Fruit fly (Drosophila melanogaster) whole organism, embryonic: Measurements from ENCODE around the gene CG6055.

Source experiments
- Bdp1 ChIP-seq: fragments of 200-800 bp; sonication (Bioruptor generic); optimal IDR thresholded peaks from 3 replicates; lab custom pipeline; 2016; ENCODE audit warnings: missing biosample characterization, missing genetic modification characterization
- CG11398 ChIP-seq: fragments of 200-800 bp; sonication (Bioruptor generic); optimal IDR thresholded peaks from 2 replicates; lab custom pipeline; 2016; ENCODE audit warnings: missing biosample characterization, missing genetic modification characterization
- CG11560 ChIP-seq: fragments of 200-800 bp; sonication (Bioruptor generic); IDR thresholded peaks from 3 replicates; pipeline ENCODE4 v1.3.6; 2022; ENCODE audit warnings: missing biosample characterization, missing genetic modification characterization
- CG12391 ChIP-seq: fragments of 200-800 bp; sonication (Bioruptor generic); optimal IDR thresholded peaks from 3 replicates; lab custom pipeline; 2018; ENCODE audit warnings: missing biosample characterization, mild to moderate bottlenecking, missing genetic modification characterization, moderate library complexity
- CG13296 ChIP-seq: fragments of 200-800 bp; sonication (Bioruptor generic); optimal IDR thresholded peaks from 3 replicates; lab custom pipeline; 2018; ENCODE audit warnings: missing biosample characterization, mild to moderate bottlenecking, missing genetic modification characterization
- CG14441 ChIP-seq: fragments of 200-800 bp; sonication (Bioruptor generic); IDR thresholded peaks from 2 replicates; pipeline ENCODE4 v1.3.6; 2022; ENCODE audit warnings: missing biosample characterization, missing genetic modification characterization
- CG15269 ChIP-seq: fragments of 200-800 bp; sonication (Bioruptor generic); optimal IDR thresholded peaks from 2 replicates; lab custom pipeline; 2018; ENCODE audit warnings: missing biosample characterization, mild to moderate bottlenecking, missing genetic modification characterization, moderate library complexity
- CG15514 ChIP-seq: fragments of 200-800 bp; sonication (Bioruptor generic); optimal IDR thresholded peaks from 3 replicates; lab custom pipeline; 2017; ENCODE audit warnings: missing biosample characterization, missing genetic modification characterization, mild to moderate bottlenecking, moderate library complexity, missing genetic modification reagents
- CG17361 ChIP-seq: fragments of 200-800 bp; sonication (Bioruptor generic); IDR thresholded peaks from 3 replicates; pipeline ENCODE4 v1.3.6; 2022; ENCODE audit warnings: missing biosample characterization, missing genetic modification characterization
- CG2202 ChIP-seq: fragments of 200-800 bp; sonication (Bioruptor generic); optimal IDR thresholded peaks from 2 replicates; lab custom pipeline; 2018; ENCODE audit warnings: missing biosample characterization, mild to moderate bottlenecking, missing genetic modification characterization
- CG32532 ChIP-seq: fragments of 200-800 bp; sonication (Bioruptor generic); IDR thresholded peaks from 2 replicates; pipeline ENCODE4 v1.3.6; 2022; ENCODE audit warnings: missing biosample characterization, missing genetic modification characterization
- CG42726 ChIP-seq: fragments of 200-800 bp; sonication (Bioruptor generic); IDR thresholded peaks from 2 replicates; pipeline ENCODE4 v1.3.6; 2022; ENCODE audit warnings: missing biosample characterization, missing genetic modification characterization; ENCODE audit not compliant: partially characterized antibody
- CG6765 ChIP-seq: fragments of 200-800 bp; sonication (Bioruptor generic); optimal IDR thresholded peaks from 3 replicates; lab custom pipeline; 2017; ENCODE audit warnings: missing biosample characterization, mild to moderate bottlenecking, missing genetic modification characterization
- CG7372 ChIP-seq: fragments of 200-800 bp; sonication (Bioruptor generic); IDR thresholded peaks from 2 replicates; pipeline ENCODE4 v1.3.6; 2022; ENCODE audit warnings: missing biosample characterization, missing genetic modification characterization
- CG7786 ChIP-seq: fragments of 200-800 bp; sonication (Bioruptor generic); optimal IDR thresholded peaks from 2 replicates; lab custom pipeline; 2016; ENCODE audit warnings: missing biosample characterization, missing genetic modification characterization
- CG8924 ChIP-seq: fragments of 200-800 bp; optimal IDR thresholded peaks from 3 replicates; lab custom pipeline; 2019; ENCODE audit warnings: missing biosample characterization, mild to moderate bottlenecking, missing genetic modification characterization, moderate library complexity
- CG9797 ChIP-seq: fragments of 200-800 bp; sonication (Bioruptor generic); optimal IDR thresholded peaks from 3 replicates; lab custom pipeline; 2018; ENCODE audit warnings: missing biosample characterization, mild to moderate bottlenecking, missing genetic modification characterization
- CG9876 ChIP-seq: fragments of 200-800 bp; sonication (Bioruptor generic); optimal IDR thresholded peaks from 2 replicates; lab custom pipeline; 2016; ENCODE audit warnings: missing biosample characterization, missing genetic modification characterization
- CTCF ChIP-seq: fragments of 200-800 bp; sonication (Bioruptor generic); optimal IDR thresholded peaks from 2 replicates; lab custom pipeline; 2017; ENCODE audit warnings: missing biosample characterization, mild to moderate bottlenecking, missing genetic modification characterization, moderate library complexity
- CrebB ChIP-seq: fragments of 200-800 bp; sonication (Bioruptor generic); optimal IDR thresholded peaks from 3 replicates; lab custom pipeline; 2018; ENCODE audit warnings: missing biosample characterization, mild to moderate bottlenecking, missing genetic modification characterization
- D19B ChIP-seq: fragments of 200-800 bp; sonication (Bioruptor generic); optimal IDR thresholded peaks from 2 replicates; lab custom pipeline; 2017; ENCODE audit warnings: missing biosample characterization, mild to moderate bottlenecking, missing genetic modification characterization
- Dbx ChIP-seq: fragments of 200-800 bp; sonication (Bioruptor generic); IDR thresholded peaks from 3 replicates; pipeline ENCODE4 v1.3.6; 2022; ENCODE audit warnings: missing biosample characterization, missing genetic modification characterization
- Dek ChIP-seq: fragments of 200-800 bp; sonication (Bioruptor generic); optimal IDR thresholded peaks from 3 replicates; lab custom pipeline; 2019; ENCODE audit warnings: missing biosample characterization, mild to moderate bottlenecking, missing genetic modification characterization, moderate library complexity
- Ets65A ChIP-seq: fragments of 200-800 bp; sonication (Bioruptor generic); peaks from one replicate; lab custom pipeline; 2016; ENCODE audit warnings: missing biosample characterization, missing genetic modification characterization
- Fer3 ChIP-seq: fragments of 200-800 bp; sonication (Bioruptor generic); optimal IDR thresholded peaks from 2 replicates; lab custom pipeline; 2018; ENCODE audit warnings: missing biosample characterization, mild to moderate bottlenecking, missing genetic modification characterization, moderate library complexity
- Hey ChIP-seq: fragments of 200-800 bp; sonication (Bioruptor generic); optimal IDR thresholded peaks from 3 replicates; lab custom pipeline; 2018; ENCODE audit warnings: missing biosample characterization, mild to moderate bottlenecking, missing genetic modification characterization
- Hsf ChIP-seq: fragments of 200-800 bp; sonication (Bioruptor generic); optimal IDR thresholded peaks from 3 replicates; lab custom pipeline; 2016; ENCODE audit warnings: missing biosample characterization, missing genetic modification characterization
- NC2β ChIP-seq: fragments of 200-800 bp; sonication (Bioruptor generic); optimal IDR thresholded peaks from 2 replicates; lab custom pipeline; 2016; ENCODE audit warnings: missing biosample characterization, missing genetic modification characterization
- Pdp1 ChIP-seq, 2 experiments: fragments of 200-800 bp; sonication (Bioruptor generic); optimal IDR thresholded peaks; 3 replicates each; lab custom pipeline; 2016; ENCODE audit warnings: missing biosample characterization in 2 of 2, missing genetic modification characterization in 2 of 2, mild to moderate bottlenecking in 1 of 2, moderate library complexity in 1 of 2
- Ravus ChIP-seq: fragments of 200-800 bp; sonication (Bioruptor generic); IDR thresholded peaks from 2 replicates; pipeline ENCODE4 v1.3.6; 2022; ENCODE audit warnings: missing biosample characterization, missing genetic modification characterization
- Six4 ChIP-seq: fragments of 200-800 bp; sonication (Bioruptor generic); optimal IDR thresholded peaks from 2 replicates; lab custom pipeline; 2016; ENCODE audit warnings: missing biosample characterization, missing genetic modification characterization
- Taf1 ChIP-seq: fragments of 200-800 bp; sonication (Bioruptor generic); IDR thresholded peaks from 2 replicates; pipeline ENCODE4 v1.3.6; 2022; ENCODE audit warnings: missing biosample characterization, missing genetic modification characterization
- Xrp1 ChIP-seq: fragments of 200-800 bp; sonication (Bioruptor generic); IDR thresholded peaks from 2 replicates; pipeline ENCODE4 v1.3.6; 2022; ENCODE audit warnings: missing biosample characterization, missing genetic modification characterization
- dati ChIP-seq: fragments of 200-800 bp; sonication (Bioruptor generic); IDR thresholded peaks from 2 replicates; pipeline ENCODE4 v1.3.6; 2022; ENCODE audit warnings: missing biosample characterization, missing genetic modification characterization
- dm ChIP-seq: fragments of 200-800 bp; sonication (Bioruptor generic); optimal IDR thresholded peaks from 3 replicates; lab custom pipeline; 2016; ENCODE audit warnings: missing biosample characterization, missing genetic modification characterization
- dysf ChIP-seq: fragments of 200-800 bp; sonication (Bioruptor generic); IDR thresholded peaks from 3 replicates; pipeline ENCODE4 v1.3.6; 2022; ENCODE audit warnings: missing biosample characterization, missing genetic modification characterization
- emc ChIP-seq: fragments of 200-800 bp; sonication (Bioruptor generic); optimal IDR thresholded peaks from 2 replicates; lab custom pipeline; 2016; ENCODE audit warnings: missing biosample characterization, missing genetic modification characterization
- gsb ChIP-seq: fragments of 200-800 bp; sonication (Bioruptor generic); IDR thresholded peaks from 2 replicates; pipeline ENCODE4 v1.3.6; 2022; ENCODE audit warnings: missing biosample characterization, missing genetic modification characterization
- gt ChIP-seq: fragments of 200-800 bp; sonication (Bioruptor generic); IDR thresholded peaks from 2 replicates; pipeline ENCODE4 v1.3.6; 2022; ENCODE audit warnings: missing biosample characterization, missing genetic modification characterization
- hkb ChIP-seq, 2 experiments: fragments of 200-800 bp in 1 of 2; fragments of >200 bp in 1 of 2; sonication (Bioruptor generic) in 1 of 2; IDR thresholded peaks in 1 of 2; optimal IDR thresholded peaks in 1 of 2; 2 replicates each; pipeline versions ENCODE4 v1.3.6 to Lab custom; 2017 to 2022; ENCODE audit warnings: missing biosample characterization in 1 of 2, missing genetic modification characterization in 1 of 2
- lbe ChIP-seq: fragments of 200-800 bp; sonication (Bioruptor generic); optimal IDR thresholded peaks from 2 replicates; lab custom pipeline; 2016; ENCODE audit warnings: missing biosample characterization, mild to moderate bottlenecking, missing genetic modification characterization
- nerfin-1 ChIP-seq: fragments of 200-800 bp; sonication (Bioruptor generic); optimal IDR thresholded peaks from 3 replicates; lab custom pipeline; 2019; ENCODE audit warnings: missing biosample characterization, mild to moderate bottlenecking, missing genetic modification characterization, moderate library complexity
- row ChIP-seq: fragments of 200-800 bp; sonication (Bioruptor generic); IDR thresholded peaks from 3 replicates; pipeline ENCODE4 v1.3.6; 2022; ENCODE audit warnings: missing biosample characterization, missing genetic modification characterization
- sens ChIP-seq: fragments of 200-800 bp; sonication (Bioruptor generic); peaks from one replicate; lab custom pipeline; 2016; ENCODE audit warnings: missing biosample characterization, missing genetic modification characterization
- sens-2 ChIP-seq: fragments of 200-800 bp; sonication (Bioruptor generic); IDR thresholded peaks from 2 replicates; pipeline ENCODE4 v1.3.6; 2022; ENCODE audit warnings: missing biosample characterization, missing genetic modification characterization
- sima ChIP-seq: fragments of 200-800 bp; sonication (Bioruptor generic); optimal IDR thresholded peaks from 2 replicates; lab custom pipeline; 2016; ENCODE audit warnings: missing biosample characterization, missing genetic modification characterization
- sna ChIP-seq: fragments of 200-800 bp; sonication (Bioruptor generic); IDR thresholded peaks from 2 replicates; pipeline ENCODE4 v1.3.6; 2022; ENCODE audit warnings: missing biosample characterization, missing genetic modification characterization; ENCODE audit not compliant: partially characterized antibody
- trem ChIP-seq: fragments of 200-800 bp; optimal IDR thresholded peaks from 3 replicates; lab custom pipeline; 2019; ENCODE audit warnings: missing biosample characterization, mild to moderate bottlenecking, missing genetic modification characterization, moderate library complexity
- ttk ChIP-seq: fragments of 200-800 bp; sonication (Bioruptor generic); IDR thresholded peaks from 2 replicates; pipeline ENCODE4 v2.1.2; 2022; ENCODE audit warnings: missing biosample characterization, missing genetic modification characterization
- tup ChIP-seq: fragments of 200-800 bp; sonication (Bioruptor generic); optimal IDR thresholded peaks from 2 replicates; lab custom pipeline; 2016; ENCODE audit warnings: missing biosample characterization, mild to moderate bottlenecking, missing genetic modification characterization, moderate library complexity
- vvl ChIP-seq: fragments of 200-800 bp; sonication (Bioruptor generic); IDR thresholded peaks from 2 replicates; pipeline ENCODE4 v1.3.6; 2022; ENCODE audit warnings: missing biosample characterization, missing genetic modification characterization

The CG6055 gene

DNA sequence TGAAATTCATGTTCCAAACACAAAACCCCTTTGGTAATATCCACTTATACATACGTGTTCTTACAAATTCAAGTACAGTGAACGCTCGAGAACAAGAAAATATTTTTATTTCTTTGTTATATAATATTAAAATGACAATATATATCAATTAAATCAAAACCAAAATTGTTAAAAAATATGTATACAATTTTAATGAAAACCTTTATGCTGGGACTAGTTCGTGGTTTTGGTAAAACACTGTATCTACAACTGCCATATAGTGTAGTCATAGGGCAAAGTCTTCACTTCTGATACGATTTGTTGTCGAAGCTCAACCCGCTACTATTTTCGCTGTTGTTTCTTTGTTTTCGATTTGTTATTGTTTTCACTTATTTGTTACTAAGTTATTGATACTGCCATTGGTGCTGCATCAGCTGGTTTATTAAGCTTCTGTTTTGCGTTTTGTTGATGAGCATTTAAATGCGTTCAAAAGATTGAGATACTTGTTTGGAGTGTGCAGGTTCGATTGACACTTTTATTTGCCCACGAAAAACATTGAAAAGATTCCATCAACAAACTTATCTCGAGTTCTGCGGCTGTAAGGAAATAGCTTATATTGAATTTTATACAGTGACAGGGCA, 31.5 kb upstream of the CG6055 start (continued):
- TF ChIP-seq CG6765, result peak; percentile 2
- peak; percentile 48; the same call in 1 of the 2 replicates for TF ChIP-seq ttk
- TF ChIP-seq CG9797 (GFP tag; lab: Kevin White, UChicago), result no peak
- TF ChIP-seq tup, result no peak
- TF ChIP-seq Hey (tag; lab: Kevin White, UChicago), result no peak
- peak; percentile 56; the same call in 1 of the 2 replicates for TF ChIP-seq CG14441 (GFP tag; lab: Robert Waterston, UW)
- TF ChIP-seq emc (GFP tag; lab: Kevin White, UChicago), result no peak
- no peak for TF ChIP-seq D19B (GFP tag; lab: Kevin White, UChicago)
- TF ChIP-seq CTCF (GFP tag; lab: Kevin White, UChicago), result no peak
- TF ChIP-seq CG32532 (GFP tag; lab: Robert Waterston, UW), result peak; percentile 77
- TF ChIP-seq CG12391 (tag; lab: Kevin White, UChicago), result peak; percentile 35
- TF ChIP-seq lbe (GFP tag; lab: Kevin White, UChicago), result no peak
- no peak for TF ChIP-seq CG11398
- no peak for TF ChIP-seq trem (tag; lab: Kevin White, UChicago)
- TF ChIP-seq gt (GFP tag; lab: Robert Waterston, UW), result no peak
- TF ChIP-seq Ravus, result no peak
- TF ChIP-seq row (GFP tag; lab: Robert Waterston, UW), result peak; percentile 82
- no peak for TF ChIP-seq sens-2 (GFP tag; lab: Robert Waterston, UW)
- peak; percentile 55; the same call in 1 of the 2 replicates for TF ChIP-seq CG7372
- TF ChIP-seq CG15269 (tag; lab: Kevin White, UChicago), result peak; percentile 64
- peak; percentile 67 for TF ChIP-seq dysf
- TF ChIP-seq gsb, result peak; percentile 24; the same call in 1 of the 2 replicates
- TF ChIP-seq Hsf (GFP tag; lab: Kevin White, UChicago), result no peak
- peak; percentile 29 for TF ChIP-seq CrebB (tag; lab: Kevin White, UChicago)
- peak; percentile 52; the same call in 2 of the 3 replicates for TF ChIP-seq Dbx (GFP tag; lab: Robert Waterston, UW)
- no peak for TF ChIP-seq dati (GFP tag; lab: Robert Waterston, UW)
- no peak for TF ChIP-seq sima
- no peak for TF ChIP-seq hkb (optimal IDR thresholded peaks at IDR 0.05; lab: Kevin White, UChicago)
- TF ChIP-seq hkb (GFP tag; IDR thresholded peaks at IDR 0.05; lab: Robert Waterston, UW), result peak; percentile 35
- no peak for TF ChIP-seq sna
- TF ChIP-seq CG13296, result peak; percentile 41
- no peak for TF ChIP-seq CG2202 (tag; lab: Kevin White, UChicago)
- TF ChIP-seq Ets65A, result no peak
- TF ChIP-seq dm (GFP tag; lab: Kevin White, UChicago), result no peak
- no peak for TF ChIP-seq Six4 (GFP tag; lab: Kevin White, UChicago)
- TF ChIP-seq NC2β, result no peak
- no peak for TF ChIP-seq Pdp1 (GFP tag; optimal IDR thresholded peaks at IDR 0.05; lab: Kevin White, UChicago)
- TF ChIP-seq CG7786 (GFP tag; lab: Kevin White, UChicago), result no peak
- no peak for TF ChIP-seq Bdp1 (GFP tag; lab: Kevin White, UChicago)
- TF ChIP-seq CG15514 (GFP tag; lab: Kevin White, UChicago), result no peak
- peak; percentile 45 for TF ChIP-seq Dek
- TF ChIP-seq Taf1 (GFP tag; lab: Robert Waterston, UW), result peak; percentile 74
- TF ChIP-seq vvl, result peak; percentile 78
- TF ChIP-seq Xrp1 (GFP tag; lab: Robert Waterston, UW), result peak; percentile 30; the same call in 1 of the 2 replicates
- no peak for TF ChIP-seq CG42726
- TF ChIP-seq CG11560 (tag; lab: Robert Waterston, UW), result no peak
- TF ChIP-seq nerfin-1 (tag; lab: Kevin White, UChicago), result no peak
- TF ChIP-seq Fer3 (tag; lab: Kevin White, UChicago), result peak; percentile 62
- no peak for TF ChIP-seq CG17361 (GFP tag; lab: Robert Waterston, UW)
- peak; percentile 26 for TF ChIP-seq sens (GFP tag; lab: Kevin White, UChicago)
- TF ChIP-seq CG8924 (tag; lab: Kevin White, UChicago), result peak; percentile 61
- no peak for TF ChIP-seq CG9876
